Worm (Caenorhabditis elegans): ENCODE data around the gene pqn-82.

DNA sequence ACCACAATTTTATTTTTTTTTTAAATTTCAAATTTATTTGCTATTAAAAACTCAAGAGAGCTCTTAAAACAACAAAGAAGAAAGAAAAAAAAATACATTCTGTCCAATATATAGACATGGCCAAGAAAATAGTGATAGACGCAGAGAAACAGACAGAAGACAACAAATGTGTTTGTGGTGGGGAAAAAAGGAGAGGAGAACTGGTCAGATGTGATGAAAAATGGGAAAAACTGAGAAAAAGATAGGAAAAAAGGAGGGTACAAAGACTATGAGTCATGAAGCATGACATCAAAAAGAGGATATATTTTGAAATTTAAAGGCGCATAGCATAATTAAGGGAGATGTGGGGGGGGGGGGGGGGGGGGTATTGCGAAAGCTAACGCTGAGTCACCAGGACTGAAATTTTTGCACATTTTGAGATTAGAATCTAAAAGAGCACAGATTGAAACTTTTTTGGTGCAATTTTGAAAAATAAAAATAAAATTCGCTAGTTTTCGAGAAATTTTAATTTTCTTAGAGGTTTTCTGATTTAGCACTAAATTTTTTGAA is 29.7 kb upstream of the pqn-82 start:
- TF ChIP-seq lin-39 (tag; optimal IDR thresholded peaks at IDR 0.05) (no peak), sptf-1 (tag; optimal IDR thresholded peaks at IDR 0.05) (no peak), vab-15 (tag; optimal IDR thresholded peaks at IDR 0.05) (no peak), nhr-237 (tag; optimal IDR thresholded peaks at IDR 0.05) (no peak), fkh-10 (GFP tag; optimal IDR thresholded peaks at IDR 0.05) (no peak), alr-1 (tag; optimal IDR thresholded peaks at IDR 0.05; ENCODE audit: borderline replicate concordance) (no peak), lsy-2 (tag; optimal IDR thresholded peaks at IDR 0.05) (peak; percentile 63 to 66), unc-62 (GFP tag; optimal IDR thresholded peaks at IDR 0.05) (no peak), ceh-90 (tag; optimal IDR thresholded peaks at IDR 0.05) (no peak), nhr-19 (GFP tag; conservative IDR thresholded peaks at IDR 0.05) (0 out of 2 replicates have a peak, but pooled peaks have one; percentile 5), nhr-28 (tag; optimal IDR thresholded peaks at IDR 0.05) (no peak), nhr-77 (tag; optimal IDR thresholded peaks at IDR 0.05) (no peak), aha-1 (tag; optimal IDR thresholded peaks at IDR 0.05) (no peak)
